Worm (Caenorhabditis elegans) whole organism, late embryonic: Measurements from ENCODE around the gene T28A11.3.

Experiments
- C08G9.2 ChIP-seq: sonication (generic microtip); optimal IDR thresholded peaks from 2 replicates; lab custom pipeline; 2016; ENCODE audit warnings: mild to moderate bottlenecking, missing genetic modification characterization, moderate library complexity, missing compliant biosample characterization
- F13H6.1 ChIP-seq: sonication (generic microtip); optimal IDR thresholded peaks from 2 replicates; lab custom pipeline; 2016; ENCODE audit warnings: missing genetic modification characterization, missing compliant biosample characterization
- K09A11.1 ChIP-seq: sonication (generic microtip); optimal IDR thresholded peaks from 2 replicates; lab custom pipeline; 2017; ENCODE audit warnings: antibody characterized with exemption, mild to moderate bottlenecking, missing genetic modification characterization, missing compliant biosample characterization; ENCODE audit not compliant: insufficient read depth
- Y22D7AL.16 ChIP-seq: sonication (generic microtip); optimal IDR thresholded peaks from 2 replicates; lab custom pipeline; 2016; ENCODE audit warnings: missing genetic modification characterization, missing compliant biosample characterization
- ahr-1 ChIP-seq: sonication (generic microtip); optimal IDR thresholded peaks from 2 replicates; lab custom pipeline; 2016; ENCODE audit warnings: missing genetic modification characterization, missing compliant biosample characterization
- ama-1 ChIP-seq: fragments of 150-350 bp; optimal IDR thresholded peaks from 2 replicates; lab custom pipeline; 2014
- ceh-14 ChIP-seq: sonication (generic microtip); optimal IDR thresholded peaks from 2 replicates; lab custom pipeline; 2016; ENCODE audit warnings: missing genotype, missing genetic modification characterization, missing compliant biosample characterization
- ceh-19 ChIP-seq: fragments of 200-800 bp; sonication (Bioruptor generic); optimal IDR thresholded peaks from 2 replicates; lab custom pipeline; 2018; ENCODE audit warnings: mild to moderate bottlenecking, missing genetic modification characterization, missing compliant biosample characterization
- ceh-2 ChIP-seq: sonication (generic microtip); optimal IDR thresholded peaks from 2 replicates; lab custom pipeline; 2016; ENCODE audit warnings: missing genotype, missing genetic modification characterization, missing compliant biosample characterization
- ceh-22 ChIP-seq: sonication (generic microtip); optimal IDR thresholded peaks from 2 replicates; lab custom pipeline; 2017; ENCODE audit warnings: missing biosample characterization, missing genetic modification characterization
- ceh-30 ChIP-seq: fragments of 150-350 bp; optimal IDR thresholded peaks from 2 replicates; lab custom pipeline; 2014; ENCODE audit warnings: missing biosample characterization, missing genetic modification characterization
- ceh-31 ChIP-seq: sonication (generic microtip); optimal IDR thresholded peaks from 2 replicates; lab custom pipeline; 2016; ENCODE audit warnings: missing genetic modification characterization, missing compliant biosample characterization
- ceh-6 ChIP-seq: fragments of 200-800 bp; sonication (Bioruptor generic); optimal IDR thresholded peaks from 2 replicates; lab custom pipeline; 2018; ENCODE audit warnings: mild to moderate bottlenecking, missing genetic modification characterization, missing compliant biosample characterization
- che-1 ChIP-seq: sonication (generic microtip); optimal IDR thresholded peaks from 2 replicates; lab custom pipeline; 2016; ENCODE audit warnings: mild to moderate bottlenecking, missing genetic modification characterization, missing compliant biosample characterization
- elt-2 ChIP-seq: sonication (generic microtip); optimal IDR thresholded peaks from 2 replicates; lab custom pipeline; 2016; ENCODE audit warnings: missing genetic modification reagents, missing genetic modification characterization, missing compliant biosample characterization
- ets-4 ChIP-seq: sonication (generic microtip); optimal IDR thresholded peaks from 2 replicates; lab custom pipeline; 2016; ENCODE audit warnings: missing genetic modification characterization, missing compliant biosample characterization
- eyg-1 ChIP-seq: sonication (generic microtip); optimal IDR thresholded peaks from 2 replicates; lab custom pipeline; 2016; ENCODE audit warnings: missing genotype, missing genetic modification characterization, missing compliant biosample characterization
- fkh-10 ChIP-seq: fragments of 150-350 bp; optimal IDR thresholded peaks from 2 replicates; lab custom pipeline; 2014; ENCODE audit warnings: missing biosample characterization, missing genetic modification reagents, missing genetic modification characterization
- hlh-13 ChIP-seq: fragments of 200-800 bp; sonication (Bioruptor generic); optimal IDR thresholded peaks from 2 replicates; lab custom pipeline; 2018; ENCODE audit warnings: mild to moderate bottlenecking, missing genetic modification characterization, missing compliant biosample characterization
- hlh-15 ChIP-seq: sonication (generic microtip); optimal IDR thresholded peaks from 2 replicates; lab custom pipeline; 2016; ENCODE audit warnings: missing genetic modification characterization, missing compliant biosample characterization
- hlh-30 ChIP-seq: sonication (generic microtip); optimal IDR thresholded peaks from 2 replicates; lab custom pipeline; 2017; ENCODE audit warnings: antibody characterized with exemption, missing genetic modification characterization, missing compliant biosample characterization; ENCODE audit not compliant: insufficient read depth
- hlh-6 ChIP-seq: sonication (generic microtip); optimal IDR thresholded peaks from 2 replicates; lab custom pipeline; 2016; ENCODE audit warnings: missing genotype, missing genetic modification characterization, missing compliant biosample characterization
- hlh-8 ChIP-seq: sonication (generic microtip); optimal IDR thresholded peaks from 2 replicates; lab custom pipeline; 2016; ENCODE audit warnings: missing genotype, missing genetic modification characterization, missing compliant biosample characterization
- lim-6 ChIP-seq: sonication (generic microtip); optimal IDR thresholded peaks from 2 replicates; lab custom pipeline; 2016; ENCODE audit warnings: missing genetic modification characterization, missing compliant biosample characterization
- lin-11 ChIP-seq: fragments of 200-800 bp; sonication (Bioruptor generic); optimal IDR thresholded peaks from 2 replicates; lab custom pipeline; 2018; ENCODE audit warnings: mild to moderate bottlenecking, missing genetic modification characterization, missing compliant biosample characterization
- madf-2 ChIP-seq: sonication (generic microtip); optimal IDR thresholded peaks from 2 replicates; lab custom pipeline; 2017; ENCODE audit warnings: missing genetic modification characterization, missing compliant biosample characterization
- mec-3 ChIP-seq: sonication (generic microtip); optimal IDR thresholded peaks from 2 replicates; lab custom pipeline; 2016; ENCODE audit warnings: borderline replicate concordance, missing genetic modification characterization, missing compliant biosample characterization
- nfya-1 ChIP-seq: sonication (generic microtip); optimal IDR thresholded peaks from 2 replicates; lab custom pipeline; 2017; ENCODE audit warnings: missing genetic modification characterization, mild to moderate bottlenecking, missing compliant biosample characterization, antibody characterized with exemption, moderate library complexity
- nhr-11 ChIP-seq: fragments of 150-350 bp; optimal IDR thresholded peaks from 2 replicates; lab custom pipeline; 2014; ENCODE audit warnings: missing biosample characterization, missing genetic modification characterization
- nhr-232 ChIP-seq: sonication (generic microtip); optimal IDR thresholded peaks from 2 replicates; lab custom pipeline; 2016; ENCODE audit warnings: missing genetic modification characterization, missing compliant biosample characterization
- odd-2 ChIP-seq: sonication (generic microtip); optimal IDR thresholded peaks from 2 replicates; lab custom pipeline; 2017; ENCODE audit warnings: antibody characterized with exemption, mild to moderate bottlenecking, missing genetic modification characterization, missing compliant biosample characterization
- pat-9 ChIP-seq: fragments of 200-800 bp; sonication (Bioruptor generic); optimal IDR thresholded peaks from 2 replicates; lab custom pipeline; 2018; ENCODE audit warnings: mild to moderate bottlenecking, missing genetic modification characterization, moderate library complexity, missing compliant biosample characterization
- pax-1 ChIP-seq: fragments of 150-350 bp; optimal IDR thresholded peaks from 2 replicates; lab custom pipeline; 2014; ENCODE audit warnings: missing biosample characterization, missing genetic modification characterization
- pha-4 ChIP-seq: fragments of 150-350 bp; optimal IDR thresholded peaks from 2 replicates; lab custom pipeline; 2018; ENCODE audit warnings: missing biosample characterization, missing genetic modification reagents, missing genetic modification characterization
- pqm-1 ChIP-seq: sonication (generic microtip); optimal IDR thresholded peaks from 2 replicates; lab custom pipeline; 2016; ENCODE audit warnings: missing genetic modification characterization, missing compliant biosample characterization
- ref-2 ChIP-seq: sonication (generic microtip); optimal IDR thresholded peaks from 2 replicates; lab custom pipeline; 2016; ENCODE audit warnings: missing genetic modification characterization, missing compliant biosample characterization
- sdc-2 ChIP-seq: sonication (generic microtip); optimal IDR thresholded peaks from 2 replicates; lab custom pipeline; 2016; ENCODE audit warnings: missing genotype, missing genetic modification characterization, missing compliant biosample characterization
- syd-9 ChIP-seq: sonication (generic microtip); optimal IDR thresholded peaks from 2 replicates; lab custom pipeline; 2016; ENCODE audit warnings: mild to moderate bottlenecking, missing genetic modification characterization, moderate library complexity, missing compliant biosample characterization
- ttx-3 ChIP-seq: sonication (generic microtip); optimal IDR thresholded peaks from 2 replicates; lab custom pipeline; 2016; ENCODE audit warnings: missing genetic modification reagents, missing genetic modification characterization, missing compliant biosample characterization
- unc-42 ChIP-seq: sonication (generic microtip); optimal IDR thresholded peaks from 2 replicates; lab custom pipeline; 2016; ENCODE audit warnings: missing genotype, missing genetic modification characterization, missing compliant biosample characterization
- unc-55 ChIP-seq: sonication (generic microtip); optimal IDR thresholded peaks from 2 replicates; lab custom pipeline; 2017; ENCODE audit warnings: missing biosample characterization, missing genetic modification reagents, missing genetic modification characterization
- unc-86 ChIP-seq: sonication (generic microtip); optimal IDR thresholded peaks from 2 replicates; lab custom pipeline; 2016; ENCODE audit warnings: missing genetic modification characterization, missing compliant biosample characterization

Gene T28A11.3

ce11 chrV:3236610-3237009 lies 38.5 kb upstream of the T28A11.3 start, which contains the start of the genes K08D9.9 and str-16:
Gene K08D9.9 (minus strand): TSS chrV:3236710.
Gene str-16 (plus strand): TSS chrV:3236875.
- TF ChIP-seq pax-1 (tag; lab: Kevin White, UChicago) (no peak), hlh-6 (tag; lab: Kevin White, UChicago) (no peak), ceh-14 (tag; lab: Kevin White, UChicago) (no peak), ama-1 (lab: Kevin White, UChicago) (no peak), ceh-22 (tag; lab: Kevin White, UChicago) (no peak), che-1 (no peak), syd-9 (tag; lab: Kevin White, UChicago) (no peak), ceh-6 (GFP tag; lab: Kevin White, UChicago) (no peak), eyg-1 (no peak), nhr-11 (tag; lab: Kevin White, UChicago) (no peak), sdc-2 (tag; lab: Kevin White, UChicago) (no peak), pat-9 (no peak), nhr-232 (no peak), ets-4 (tag; lab: Kevin White, UChicago) (no peak), ceh-31 (tag; lab: Kevin White, UChicago) (no peak), nfya-1 (tag; lab: Kevin White, UChicago) (no peak), hlh-15 (tag; lab: Kevin White, UChicago) (no peak), odd-2 (tag; lab: Kevin White, UChicago) (no peak), ceh-19 (GFP tag; lab: Kevin White, UChicago) (no peak), F13H6.1 (tag; lab: Kevin White, UChicago) (no peak)

- TF ChIP-seq fkh-10 (GFP tag; lab: Kevin White, UChicago) (no peak), Y22D7AL.16 (tag; lab: Kevin White, UChicago) (no peak), hlh-13 (GFP tag; lab: Kevin White, UChicago) (no peak), ama-1 (lab: Kevin White, UChicago) (no peak), mec-3 (tag; lab: Kevin White, UChicago) (no peak), ceh-19 (GFP tag; lab: Kevin White, UChicago) (no peak), ref-2 (tag; lab: Kevin White, UChicago) (no peak), hlh-8 (no peak), ets-4 (tag; lab: Kevin White, UChicago) (no peak), lin-11 (tag; lab: Kevin White, UChicago) (no peak), pha-4 (tag; lab: Kevin White, UChicago) (no peak), madf-2 (tag; lab: Kevin White, UChicago) (no peak), pqm-1 (tag; lab: Kevin White, UChicago) (no peak), pat-9 (no peak), nhr-11 (tag; lab: Kevin White, UChicago) (no peak), elt-2 (tag; lab: Kevin White, UChicago) (no peak), C08G9.2 (tag; lab: Kevin White, UChicago) (no peak), unc-86 (tag; lab: Kevin White, UChicago) (no peak), ttx-3 (tag; lab: Kevin White, UChicago) (no peak)
Measured at ce11 chrV:3241175-3241574, 34.0 kb upstream of the T28A11.3 start, which contains the start of gene srj-11. Gene srj-11 (plus strand): TSS chrV:3241424.

- no peak for TF ChIP-seq syd-9 (tag; lab: Kevin White, UChicago)
- TF ChIP-seq nfya-1 (tag; lab: Kevin White, UChicago), result no peak
- no peak for TF ChIP-seq nhr-11 (tag; lab: Kevin White, UChicago)
- TF ChIP-seq hlh-13 (GFP tag; lab: Kevin White, UChicago), result no peak
- TF ChIP-seq pqm-1 (tag; lab: Kevin White, UChicago), result no peak
- no peak for TF ChIP-seq nhr-232
- no peak for TF ChIP-seq unc-55 (GFP tag; lab: Kevin White, UChicago)
- TF ChIP-seq ceh-2 (tag; lab: Kevin White, UChicago), result no peak
- TF ChIP-seq, all 69 proteins: peak for 0
Measured at ce11 chrV:3242984-3243383, 32.1 kb upstream of the T28A11.3 start, which contains the start of gene gst-23. Gene gst-23 (plus strand): TSS chrV:3243284.

ce11 chrV:3244703-3245102 lies 30.4 kb upstream of the T28A11.3 start, which contains the start of gene srj-7:
Gene srj-7 (plus strand): TSS chrV:3245003.
- TF ChIP-seq ceh-30 (no peak), nhr-11 (tag; lab: Kevin White, UChicago) (no peak), unc-42 (tag; lab: Kevin White, UChicago) (no peak), hlh-30 (tag; lab: Kevin White, UChicago) (no peak), pqm-1 (tag; lab: Kevin White, UChicago) (no peak), ahr-1 (no peak), lim-6 (tag; lab: Kevin White, UChicago) (no peak), fkh-10 (GFP tag; lab: Kevin White, UChicago) (no peak), pax-1 (tag; lab: Kevin White, UChicago) (no peak), K09A11.1 (no peak), mec-3 (tag; lab: Kevin White, UChicago) (no peak)
